Worm (Caenorhabditis elegans) whole organism, late embryonic: ENCODE results near the gene pole-2.
"Not testable (repeated sequence)": the region's sequence is repeated elsewhere in the genome, so short reads cannot be mapped to it uniquely, and the experiment has no call there.

Experiments
- C08G9.2 ChIP-seq: sonication (generic microtip); optimal IDR thresholded peaks from 2 replicates; lab custom pipeline; 2016; ENCODE audit warnings: mild to moderate bottlenecking, missing genetic modification characterization, moderate library complexity, missing compliant biosample characterization
- C38D4.7 ChIP-seq: fragments of 200-800 bp; sonication (Bioruptor generic); optimal IDR thresholded peaks from 2 replicates; lab custom pipeline; 2018; ENCODE audit warnings: mild to moderate bottlenecking, missing genetic modification characterization, moderate library complexity, missing compliant biosample characterization
- F13H6.1 ChIP-seq: sonication (generic microtip); optimal IDR thresholded peaks from 2 replicates; lab custom pipeline; 2016; ENCODE audit warnings: missing genetic modification characterization, missing compliant biosample characterization
- T23F11.4 ChIP-seq: fragments of 200-800 bp; sonication (Bioruptor generic); optimal IDR thresholded peaks from 2 replicates; lab custom pipeline; 2018; ENCODE audit warnings: mild to moderate bottlenecking, missing genetic modification characterization, missing compliant biosample characterization
- ceh-19 ChIP-seq: fragments of 200-800 bp; sonication (Bioruptor generic); optimal IDR thresholded peaks from 2 replicates; lab custom pipeline; 2018; ENCODE audit warnings: mild to moderate bottlenecking, missing genetic modification characterization, missing compliant biosample characterization
- ceh-2 ChIP-seq: sonication (generic microtip); optimal IDR thresholded peaks from 2 replicates; lab custom pipeline; 2016; ENCODE audit warnings: missing genotype, missing genetic modification characterization, missing compliant biosample characterization
- ceh-22 ChIP-seq: sonication (generic microtip); optimal IDR thresholded peaks from 2 replicates; lab custom pipeline; 2017; ENCODE audit warnings: missing biosample characterization, missing genetic modification characterization
- ceh-24 ChIP-seq: sonication (generic microtip); optimal IDR thresholded peaks from 2 replicates; lab custom pipeline; 2016; ENCODE audit warnings: mild to moderate bottlenecking, missing genetic modification characterization, missing compliant biosample characterization
- ceh-30 ChIP-seq: fragments of 150-350 bp; optimal IDR thresholded peaks from 2 replicates; lab custom pipeline; 2014; ENCODE audit warnings: missing biosample characterization, missing genetic modification characterization
- ceh-31 ChIP-seq: sonication (generic microtip); optimal IDR thresholded peaks from 2 replicates; lab custom pipeline; 2016; ENCODE audit warnings: missing genetic modification characterization, missing compliant biosample characterization
- ceh-34 ChIP-seq: sonication (generic microtip); optimal IDR thresholded peaks from 2 replicates; lab custom pipeline; 2016; ENCODE audit warnings: mild to moderate bottlenecking, missing genetic modification characterization, missing compliant biosample characterization
- che-1 ChIP-seq: sonication (generic microtip); optimal IDR thresholded peaks from 2 replicates; lab custom pipeline; 2016; ENCODE audit warnings: mild to moderate bottlenecking, missing genetic modification characterization, missing compliant biosample characterization
- dmd-4 ChIP-seq: sonication (generic microtip); optimal IDR thresholded peaks from 2 replicates; lab custom pipeline; 2016; ENCODE audit warnings: borderline replicate concordance, missing genetic modification characterization, missing compliant biosample characterization
- dve-1 ChIP-seq: sonication (generic microtip); optimal IDR thresholded peaks from 2 replicates; lab custom pipeline; 2017; ENCODE audit warnings: antibody characterized with exemption, mild to moderate bottlenecking, missing genetic modification characterization, missing compliant biosample characterization
- elt-2 ChIP-seq: sonication (generic microtip); optimal IDR thresholded peaks from 2 replicates; lab custom pipeline; 2016; ENCODE audit warnings: missing genetic modification reagents, missing genetic modification characterization, missing compliant biosample characterization
- elt-4 ChIP-seq: sonication (generic microtip); optimal IDR thresholded peaks from 2 replicates; lab custom pipeline; 2016; ENCODE audit warnings: missing genetic modification characterization, missing compliant biosample characterization
- fax-1 ChIP-seq: sonication (generic microtip); optimal IDR thresholded peaks from 2 replicates; lab custom pipeline; 2016; ENCODE audit warnings: missing genotype, missing genetic modification characterization, missing compliant biosample characterization
- fkh-6 ChIP-seq: sonication (generic microtip); optimal IDR thresholded peaks from 2 replicates; lab custom pipeline; 2016; ENCODE audit warnings: missing genetic modification characterization, missing compliant biosample characterization
- hlh-15 ChIP-seq: sonication (generic microtip); optimal IDR thresholded peaks from 2 replicates; lab custom pipeline; 2016; ENCODE audit warnings: missing genetic modification characterization, missing compliant biosample characterization
- hlh-30 ChIP-seq: sonication (generic microtip); optimal IDR thresholded peaks from 2 replicates; lab custom pipeline; 2017; ENCODE audit warnings: antibody characterized with exemption, missing genetic modification characterization, missing compliant biosample characterization; ENCODE audit not compliant: insufficient read depth
- hlh-6 ChIP-seq: sonication (generic microtip); optimal IDR thresholded peaks from 2 replicates; lab custom pipeline; 2016; ENCODE audit warnings: missing genotype, missing genetic modification characterization, missing compliant biosample characterization
- hlh-8 ChIP-seq: sonication (generic microtip); optimal IDR thresholded peaks from 2 replicates; lab custom pipeline; 2016; ENCODE audit warnings: missing genotype, missing genetic modification characterization, missing compliant biosample characterization
- lim-6 ChIP-seq: sonication (generic microtip); optimal IDR thresholded peaks from 2 replicates; lab custom pipeline; 2016; ENCODE audit warnings: missing genetic modification characterization, missing compliant biosample characterization
- lin-11 ChIP-seq: fragments of 200-800 bp; sonication (Bioruptor generic); optimal IDR thresholded peaks from 2 replicates; lab custom pipeline; 2018; ENCODE audit warnings: mild to moderate bottlenecking, missing genetic modification characterization, missing compliant biosample characterization
- madf-2 ChIP-seq: sonication (generic microtip); optimal IDR thresholded peaks from 2 replicates; lab custom pipeline; 2017; ENCODE audit warnings: missing genetic modification characterization, missing compliant biosample characterization
- npax-4 ChIP-seq: sonication (generic microtip); optimal IDR thresholded peaks from 2 replicates; lab custom pipeline; 2016; ENCODE audit warnings: missing genetic modification characterization, missing compliant biosample characterization
- pag-3 ChIP-seq: sonication (generic microtip); optimal IDR thresholded peaks from 2 replicates; lab custom pipeline; 2016; ENCODE audit warnings: missing compliant biosample characterization, missing genetic modification characterization, borderline replicate concordance
- pat-9 ChIP-seq: fragments of 200-800 bp; sonication (Bioruptor generic); optimal IDR thresholded peaks from 2 replicates; lab custom pipeline; 2018; ENCODE audit warnings: mild to moderate bottlenecking, missing genetic modification characterization, moderate library complexity, missing compliant biosample characterization
- pqm-1 ChIP-seq: sonication (generic microtip); optimal IDR thresholded peaks from 2 replicates; lab custom pipeline; 2016; ENCODE audit warnings: missing genetic modification characterization, missing compliant biosample characterization
- pros-1 ChIP-seq: fragments of 150-350 bp; optimal IDR thresholded peaks from 2 replicates; lab custom pipeline; 2014; ENCODE audit warnings: missing biosample characterization, missing genetic modification reagents, missing genetic modification characterization
- rnt-1 ChIP-seq: sonication (generic microtip); optimal IDR thresholded peaks from 2 replicates; lab custom pipeline; 2016; ENCODE audit warnings: missing genetic modification characterization, missing compliant biosample characterization
- sdc-2 ChIP-seq: sonication (generic microtip); optimal IDR thresholded peaks from 2 replicates; lab custom pipeline; 2016; ENCODE audit warnings: missing genotype, missing genetic modification characterization, missing compliant biosample characterization
- sox-2 ChIP-seq: fragments of 200-800 bp; sonication (Bioruptor generic); IDR thresholded peaks from 2 replicates; pipeline ENCODE4 v1.3.6; 2022; ENCODE audit warnings: missing genetic modification reagents, missing genetic modification characterization, missing compliant biosample characterization
- sox-4 ChIP-seq: sonication (generic microtip); optimal IDR thresholded peaks from 2 replicates; lab custom pipeline; 2017; ENCODE audit warnings: mild to moderate bottlenecking, missing genetic modification characterization, inconsistent platforms, missing compliant biosample characterization
- syd-9 ChIP-seq: sonication (generic microtip); optimal IDR thresholded peaks from 2 replicates; lab custom pipeline; 2016; ENCODE audit warnings: mild to moderate bottlenecking, missing genetic modification characterization, moderate library complexity, missing compliant biosample characterization
- tbx-7 ChIP-seq: sonication (generic microtip); optimal IDR thresholded peaks from 2 replicates; lab custom pipeline; 2016; ENCODE audit warnings: missing genotype, missing genetic modification characterization, missing compliant biosample characterization
- unc-3 ChIP-seq, 2 experiments: fragments of 200-800 bp in 1 of 2; sonication (Bioruptor generic) in 1 of 2; sonication (generic microtip) in 1 of 2; conservative IDR thresholded peaks in 1 of 2; optimal IDR thresholded peaks in 1 of 2; 2 replicates each; pipeline versions ENCODE4 v1.3.6 to Lab custom; 2016 to 2022; ENCODE audit warnings: missing compliant biosample characterization in 2 of 2, missing genetic modification characterization in 2 of 2, missing genetic modification reagents in 1 of 2
- unc-42 ChIP-seq: sonication (generic microtip); optimal IDR thresholded peaks from 2 replicates; lab custom pipeline; 2016; ENCODE audit warnings: missing genotype, missing genetic modification characterization, missing compliant biosample characterization
- unc-55 ChIP-seq: sonication (generic microtip); optimal IDR thresholded peaks from 2 replicates; lab custom pipeline; 2017; ENCODE audit warnings: missing biosample characterization, missing genetic modification reagents, missing genetic modification characterization
- ztf-16 ChIP-seq: sonication (generic microtip); optimal IDR thresholded peaks from 2 replicates; lab custom pipeline; 2017; ENCODE audit warnings: missing genetic modification characterization, missing compliant biosample characterization

Gene pole-2

ce11 chrIV:8723720-8724119, 37.3 kb upstream of the pole-2 start, which contains the start of gene F21D5.9:
F21D5.9 (plus strand) TSS chrIV:8724020.
- TF ChIP-seq dve-1 (no peak), tbx-7 (tag; lab: Kevin White, UChicago) (no peak), hlh-8 (no peak), lim-6 (tag; lab: Kevin White, UChicago) (no peak), F13H6.1 (tag; lab: Kevin White, UChicago) (no peak), ceh-34 (no peak), hlh-30 (tag; lab: Kevin White, UChicago) (no peak), dmd-4 (tag; lab: Kevin White, UChicago) (no peak), unc-3 (GFP tag; conservative IDR thresholded peaks at IDR 0.05; lab: Robert Waterston, UW) (no peak), unc-3 (tag; optimal IDR thresholded peaks at IDR 0.05; lab: Kevin White, UChicago) (no peak), T23F11.4 (GFP tag; lab: Kevin White, UChicago) (no peak), ceh-24 (tag; lab: Kevin White, UChicago) (no peak), hlh-15 (tag; lab: Kevin White, UChicago) (no peak), fkh-6 (no peak)
- TF ChIP-seq, all 69 proteins: peak for 0

ce11 chrIV:8722801-8723200, 36.4 kb upstream of the pole-2 start:
- TF ChIP-seq T23F11.4 (GFP tag; lab: Kevin White, UChicago) (no peak), ceh-30 (tag; lab: Kevin White, UChicago) (no peak), elt-2 (no peak), hlh-8 (no peak), C08G9.2 (no peak)

- TF ChIP-seq ceh-34 (no peak), pros-1 (tag; lab: Kevin White, UChicago) (no peak), ceh-22 (tag; lab: Kevin White, UChicago) (no peak), C38D4.7 (no peak), pqm-1 (tag; lab: Kevin White, UChicago) (no peak), hlh-15 (tag; lab: Kevin White, UChicago) (no peak), pat-9 (no peak), lin-11 (tag; lab: Kevin White, UChicago) (no peak), hlh-8 (no peak), che-1 (no peak), unc-42 (tag; lab: Kevin White, UChicago) (no peak), npax-4 (tag; lab: Kevin White, UChicago) (no peak), F13H6.1 (tag; lab: Kevin White, UChicago) (no peak), sox-4 (no peak), madf-2 (tag; lab: Kevin White, UChicago) (no peak), dve-1 (no peak)
Measured at ce11 chrIV:8718153-8718552, 31.7 kb upstream of the pole-2 start, which contains the start of gene H23L24.1. H23L24.1 (plus strand) TSS chrIV:8718453.

- not testable (repeated sequence) for TF ChIP-seq fax-1 (tag; lab: Kevin White, UChicago); sox-2 (GFP tag; lab: Robert Waterston, UW); dmd-4 (tag; lab: Kevin White, UChicago)
- TF ChIP-seq, all 69 proteins: peak for 0; not testable (repeated sequence) for 69
Measured at ce11 chrIV:8715032-8715431, 28.6 kb upstream of the pole-2 start, which contains the start of the genes parg-2 and ipla-5. parg-2 (minus strand) TSS chrIV:8715132. ipla-5 (plus strand) TSS chrIV:8715247.

- TF ChIP-seq sdc-2 (tag; lab: Kevin White, UChicago): no peak
- no peak for TF ChIP-seq rnt-1 (tag; lab: Kevin White, UChicago)
- no peak for TF ChIP-seq ztf-16
- no peak for TF ChIP-seq tbx-7 (tag; lab: Kevin White, UChicago)
- TF ChIP-seq hlh-6 (tag; lab: Kevin White, UChicago): no peak
- TF ChIP-seq lim-6 (tag; lab: Kevin White, UChicago): no peak
- TF ChIP-seq lin-11 (tag; lab: Kevin White, UChicago): no peak
- TF ChIP-seq ceh-31 (tag; lab: Kevin White, UChicago): no peak
- TF ChIP-seq ceh-2 (tag; lab: Kevin White, UChicago): no peak
- TF ChIP-seq ceh-19 (GFP tag; lab: Kevin White, UChicago): no peak
- no peak for TF ChIP-seq unc-55
- no peak for TF ChIP-seq elt-4 (tag; lab: Kevin White, UChicago)
- TF ChIP-seq hlh-30 (tag; lab: Kevin White, UChicago): no peak
- no peak for TF ChIP-seq pag-3 (tag; lab: Kevin White, UChicago)
- TF ChIP-seq syd-9 (tag; lab: Kevin White, UChicago): no peak
Measured at ce11 chrIV:8708046-8708445, 21.6 kb upstream of the pole-2 start.
